In genomic region chrX:21323933-21324688, dm6 we compare ENCODE assay signal across 2 fruit fly cellular contexts.
TF ChIP-seq lines count a peak whose summit lies in the region.

TSS of gene Dd (minus strand) at chrX:21324009.
TSS of gene CG1486 (plus strand) at chrX:21324046.

TF ChIP-seq in whole organism, adult, 20 proteins besides CTCF, POLR2A, EP300 and RAD21 (continued from another document):
- TF ChIP-seq toe (GFP tag; optimal IDR thresholded peaks at IDR 0.05; lab: Kevin White, UChicago) (no peak), CG12768 (GFP tag; optimal IDR thresholded peaks at IDR 0.05; lab: Kevin White, UChicago) (no peak)
TF ChIP-seq in whole organism, adult: peak in this region for 6.

TF ChIP-seq in whole organism, embryonic, 481 proteins besides CTCF, POLR2A, EP300 and RAD21 (continued from another document and continues in another):
- TF ChIP-seq CG3726 (GFP tag; IDR thresholded peaks at IDR 0.05; lab: Robert Waterston, UW) (no peak), CG8359 (GFP tag; optimal IDR thresholded peaks at IDR 0.05; lab: Kevin White, UChicago; ENCODE audit: borderline replicate concordance) (no peak), CG6272 (GFP tag; IDR thresholded peaks at IDR 0.05; lab: Robert Waterston, UW) (0 out of 2 replicates have a peak, but pooled peaks have one; percentile 29), slou (GFP tag; optimal IDR thresholded peaks at IDR 0.05; lab: Kevin White, UChicago) (no peak), MTF-1 (GFP tag; optimal IDR thresholded peaks at IDR 0.05; lab: Kevin White, UChicago; ENCODE audit: borderline replicate concordance) (no peak), CG12659 (GFP tag; optimal IDR thresholded peaks at IDR 0.05; lab: Kevin White, UChicago) (peak; percentile 64), CG13424 (tag; optimal IDR thresholded peaks at IDR 0.05; lab: Kevin White, UChicago) (no peak), otp (GFP tag; IDR thresholded peaks at IDR 0.05; lab: Robert Waterston, UW) (no peak), CG10209 (GFP tag; optimal IDR thresholded peaks at IDR 0.05; lab: Kevin White, UChicago) (no peak), Dad (GFP tag; optimal IDR thresholded peaks at IDR 0.05; lab: Kevin White, UChicago) (no peak), dimm (GFP tag; IDR thresholded peaks at IDR 0.05; lab: Robert Waterston, UW) (no peak), CG11695 (GFP tag; IDR thresholded peaks at IDR 0.05; lab: Robert Waterston, UW) (no peak), CG42726 (GFP tag; IDR thresholded peaks at IDR 0.05; lab: Robert Waterston, UW; ENCODE audit: partially characterized antibody) (peak; percentile 85; the same call in 1 of the 2 replicates), Xbp1 (GFP tag; optimal IDR thresholded peaks at IDR 0.05; lab: Kevin White, UChicago) (peak; percentile 29), HLH4C (GFP tag; IDR thresholded peaks at IDR 0.05; lab: Robert Waterston, UW; ENCODE audit: partially characterized antibody) (peak; percentile 90), Drgx (GFP tag; IDR thresholded peaks at IDR 0.05; lab: Robert Waterston, UW) (no peak), Scr (GFP tag; IDR thresholded peaks at IDR 0.05; lab: Robert Waterston, UW; ENCODE audit: partially characterized antibody) (peak; percentile 91), grau (tag; optimal IDR thresholded peaks at IDR 0.05; lab: Kevin White, UChicago) (peak; percentile 29), klu (GFP tag; IDR thresholded peaks at IDR 0.05; lab: Robert Waterston, UW) (no peak), CG18262 (tag; optimal IDR thresholded peaks at IDR 0.05; lab: Kevin White, UChicago) (no peak), slp2 (GFP tag; optimal IDR thresholded peaks at IDR 0.05; lab: Kevin White, UChicago) (no peak), sob (GFP tag; IDR thresholded peaks at IDR 0.05; lab: Robert Waterston, UW) (no peak), Fer3 (tag; optimal IDR thresholded peaks at IDR 0.05; lab: Kevin White, UChicago) (no peak), insv (GFP tag; optimal IDR thresholded peaks at IDR 0.05; lab: Kevin White, UChicago) (peak in 1 of 2 experiments; percentile 2), z (GFP tag; IDR thresholded peaks at IDR 0.05; lab: Robert Waterston, UW) (no peak), CG10543 (GFP tag; optimal IDR thresholded peaks at IDR 0.05; lab: Kevin White, UChicago) (peak; percentile 30), bowl (GFP tag; IDR thresholded peaks at IDR 0.05; lab: Robert Waterston, UW) (no peak), CG10366 (GFP tag; IDR thresholded peaks at IDR 0.05; lab: Robert Waterston, UW) (no peak), gt (GFP tag; IDR thresholded peaks at IDR 0.05; lab: Robert Waterston, UW) (no peak), CG11085 (GFP tag; IDR thresholded peaks at IDR 0.05; lab: Robert Waterston, UW) (no peak), Ravus (GFP tag; IDR thresholded peaks at IDR 0.05; lab: Robert Waterston, UW) (no peak), Pdp1 (GFP tag; optimal IDR thresholded peaks at IDR 0.05; lab: Kevin White, UChicago) (peak in 1 of 2 experiments; percentile 73), CG1602 (GFP tag; optimal IDR thresholded peaks at IDR 0.05; lab: Kevin White, UChicago) (no peak), Asciz (GFP tag; optimal IDR thresholded peaks at IDR 0.05; lab: Kevin White, UChicago) (no peak), repo (GFP tag; optimal IDR thresholded peaks at IDR 0.05; lab: Kevin White, UChicago) (no peak), fu2 (GFP tag; optimal IDR thresholded peaks at IDR 0.05; lab: Kevin White, UChicago) (no peak), row (GFP tag; IDR thresholded peaks at IDR 0.05; lab: Robert Waterston, UW) (peak; percentile 68), CG1792 (GFP tag; optimal IDR thresholded peaks at IDR 0.05; lab: Kevin White, UChicago) (no peak), gfzf (GFP tag; optimal IDR thresholded peaks at IDR 0.05; lab: Kevin White, UChicago) (peak; percentile 94), CG9817 (tag; optimal IDR thresholded peaks at IDR 0.05; lab: Kevin White, UChicago) (peak; percentile 16), cad (GFP tag; optimal IDR thresholded peaks at IDR 0.05; lab: Kevin White, UChicago) (no peak), CG2202 (tag; optimal IDR thresholded peaks at IDR 0.05; lab: Kevin White, UChicago) (no peak), Mes4 (GFP tag; optimal IDR thresholded peaks at IDR 0.05; lab: Kevin White, UChicago) (no peak), Hmr (GFP tag; optimal IDR thresholded peaks at IDR 0.05; lab: Kevin White, UChicago) (no peak), eyg (GFP tag; optimal IDR thresholded peaks at IDR 0.05; lab: Kevin White, UChicago) (no peak), Sry-β (GFP tag; optimal IDR thresholded peaks at IDR 0.05; lab: Kevin White, UChicago) (no peak), Vsx1 (GFP tag; optimal IDR thresholded peaks at IDR 0.05; lab: Kevin White, UChicago) (no peak), HmgZ (tag; optimal IDR thresholded peaks at IDR 0.05; lab: Kevin White, UChicago) (peak; percentile 37), sima (GFP tag; optimal IDR thresholded peaks at IDR 0.05; lab: Kevin White, UChicago) (no peak), Max (GFP tag; optimal IDR thresholded peaks at IDR 0.05; lab: Kevin White, UChicago) (peak; percentile 22), so (GFP tag; IDR thresholded peaks at IDR 0.05; lab: Robert Waterston, UW) (no peak), Atf3 (GFP tag; optimal IDR thresholded peaks at IDR 0.05; lab: Kevin White, UChicago) (no peak), CG3163 (GFP tag; optimal IDR thresholded peaks at IDR 0.05; lab: Kevin White, UChicago) (no peak), HHEX (GFP tag; optimal IDR thresholded peaks at IDR 0.05; lab: Kevin White, UChicago) (no peak), Gug (GFP tag; IDR thresholded peaks at IDR 0.05; lab: Robert Waterston, UW) (no peak), CHES-1-like (GFP tag; optimal IDR thresholded peaks at IDR 0.05; lab: Kevin White, UChicago) (peak; percentile 61), hkb (optimal IDR thresholded peaks at IDR 0.05; lab: Kevin White, UChicago) (no peak), hkb (GFP tag; IDR thresholded peaks at IDR 0.05; lab: Robert Waterston, UW) (no peak), CG15479 (GFP tag; optimal IDR thresholded peaks at IDR 0.05; lab: Kevin White, UChicago) (no peak), vnd (GFP tag; IDR thresholded peaks at IDR 0.05; lab: Robert Waterston, UW; ENCODE audit: partially characterized antibody) (peak; percentile 92), CG6175 (GFP tag; IDR thresholded peaks at IDR 0.05; lab: Robert Waterston, UW) (no peak), sqz (GFP tag; optimal IDR thresholded peaks at IDR 0.05; lab: Kevin White, UChicago) (no peak), Dip2 (GFP tag; IDR thresholded peaks at IDR 0.05; lab: Robert Waterston, UW) (no peak), CG5180 (GFP tag; optimal IDR thresholded peaks at IDR 0.05; lab: Kevin White, UChicago) (no peak), Oaz (GFP tag; IDR thresholded peaks at IDR 0.05; lab: Robert Waterston, UW) (no peak), CG10979 (tag; optimal IDR thresholded peaks at IDR 0.05; lab: Kevin White, UChicago) (no peak), CG10321 (GFP tag; IDR thresholded peaks at IDR 0.05; lab: Robert Waterston, UW) (no peak), Side (GFP tag; optimal IDR thresholded peaks at IDR 0.05; lab: Kevin White, UChicago) (no peak), prd (optimal IDR thresholded peaks at IDR 0.05; lab: Kevin White, UChicago) (no peak), prd (GFP tag; IDR thresholded peaks at IDR 0.05; lab: Robert Waterston, UW) (no peak), Atf-2 (GFP tag; optimal IDR thresholded peaks at IDR 0.05; lab: Kevin White, UChicago) (peak; percentile 3), CG8089 (GFP tag; optimal IDR thresholded peaks at IDR 0.05; lab: Kevin White, UChicago) (no peak), lola (GFP tag; optimal IDR thresholded peaks at IDR 0.05; lab: Kevin White, UChicago) (no peak), dpn (GFP tag; optimal IDR thresholded peaks at IDR 0.05; lab: Kevin White, UChicago) (peak in 1 of 2 experiments; percentile 1), CG32767 (GFP tag; IDR thresholded peaks at IDR 0.05; lab: Robert Waterston, UW) (no peak), CG11504 (tag; optimal IDR thresholded peaks at IDR 0.05; lab: Kevin White, UChicago) (no peak), CG3847 (GFP tag; IDR thresholded peaks at IDR 0.05; lab: Robert Waterston, UW) (peak; percentile 42; the same call in 1 of the 2 replicates), ind (GFP tag; optimal IDR thresholded peaks at IDR 0.05; lab: Kevin White, UChicago) (no peak), CG2875 (GFP tag; optimal IDR thresholded peaks at IDR 0.05; lab: Kevin White, UChicago) (no peak), CG17912 (GFP tag; optimal IDR thresholded peaks at IDR 0.05; lab: Kevin White, UChicago) (no peak), Spps (tag; optimal IDR thresholded peaks at IDR 0.05; lab: Kevin White, UChicago) (no peak), CG7987 (GFP tag; optimal IDR thresholded peaks at IDR 0.05; lab: Kevin White, UChicago) (no peak), Poxn (GFP tag; IDR thresholded peaks at IDR 0.05; lab: Robert Waterston, UW) (no peak), tio (GFP tag; optimal IDR thresholded peaks at IDR 0.05; lab: Kevin White, UChicago) (no peak), kah (GFP tag; optimal IDR thresholded peaks at IDR 0.05; lab: Kevin White, UChicago) (no peak), tll (GFP tag; optimal IDR thresholded peaks at IDR 0.05; lab: Kevin White, UChicago) (no peak), sens (GFP tag; lab: Kevin White, UChicago) (peak; percentile 29), CG18011 (GFP tag; optimal IDR thresholded peaks at IDR 0.05; lab: Kevin White, UChicago) (no peak), her (GFP tag; optimal IDR thresholded peaks at IDR 0.05; lab: Kevin White, UChicago) (no peak), esg (GFP tag; conservative IDR thresholded peaks at IDR 0.05; lab: Robert Waterston, UW) (no peak), Dp (GFP tag; optimal IDR thresholded peaks at IDR 0.05; lab: Kevin White, UChicago) (peak; percentile 22), h (optimal IDR thresholded peaks at IDR 0.05; lab: Kevin White, UChicago) (no peak), CG9437 (GFP tag; optimal IDR thresholded peaks at IDR 0.05; lab: Kevin White, UChicago) (no peak), yki (optimal IDR thresholded peaks at IDR 0.05; lab: Kevin White, UChicago) (peak; percentile 9), maf-S (GFP tag; optimal IDR thresholded peaks at IDR 0.05; lab: Kevin White, UChicago) (no peak), zen2 (GFP tag; IDR thresholded peaks at IDR 0.05; lab: Robert Waterston, UW; ENCODE audit: partially characterized antibody) (peak; percentile 59; the same call in 2 of the 3 replicates), ewg (GFP tag; optimal IDR thresholded peaks at IDR 0.05; lab: Kevin White, UChicago) (peak; percentile 30), Doc3 (GFP tag; IDR thresholded peaks at IDR 0.05; lab: Robert Waterston, UW; ENCODE audit: partially characterized antibody) (peak; percentile 75), trem (tag; optimal IDR thresholded peaks at IDR 0.05; lab: Kevin White, UChicago) (peak; percentile 64), CG4282 (GFP tag; optimal IDR thresholded peaks at IDR 0.05; lab: Kevin White, UChicago) (peak; percentile 22), Dfd (GFP tag; optimal IDR thresholded peaks at IDR 0.05; lab: Kevin White, UChicago) (no peak), CG30020 (tag; optimal IDR thresholded peaks at IDR 0.05; lab: Kevin White, UChicago) (peak; percentile 42), CG2889 (GFP tag; IDR thresholded peaks at IDR 0.05; lab: Robert Waterston, UW) (no peak), CG7963 (GFP tag; IDR thresholded peaks at IDR 0.05; lab: Robert Waterston, UW; ENCODE audit: partially characterized antibody) (peak; percentile 86), Deaf1 (tag; optimal IDR thresholded peaks at IDR 0.05; lab: Kevin White, UChicago) (no peak), psq (GFP tag; optimal IDR thresholded peaks at IDR 0.05; lab: Kevin White, UChicago) (no peak), Bdp1 (GFP tag; optimal IDR thresholded peaks at IDR 0.05; lab: Kevin White, UChicago) (no peak), Eip74EF (GFP tag; optimal IDR thresholded peaks at IDR 0.05; lab: Kevin White, UChicago) (no peak), hbn (GFP tag; IDR thresholded peaks at IDR 0.05; lab: Robert Waterston, UW; ENCODE audit: partially characterized antibody) (peak; percentile 74), Bgb (GFP tag; IDR thresholded peaks at IDR 0.05; lab: Robert Waterston, UW; ENCODE audit: partially characterized antibody) (peak; percentile 88), Optix (GFP tag; IDR thresholded peaks at IDR 0.05; lab: Robert Waterston, UW) (no peak), CG43689 (GFP tag; IDR thresholded peaks at IDR 0.05; lab: Robert Waterston, UW) (no peak), CG32772 (GFP tag; IDR thresholded peaks at IDR 0.05; lab: Robert Waterston, UW) (no peak), E2f2 (GFP tag; IDR thresholded peaks at IDR 0.05; lab: Robert Waterston, UW) (peak; percentile 23; the same call in 1 of the 2 replicates), NK7.1 (GFP tag; optimal IDR thresholded peaks at IDR 0.05; lab: Kevin White, UChicago) (no peak), CG7357 (GFP tag; IDR thresholded peaks at IDR 0.05; lab: Robert Waterston, UW) (no peak), CG6689 (GFP tag; IDR thresholded peaks at IDR 0.05; lab: Robert Waterston, UW) (no peak), CG10267 (tag; optimal IDR thresholded peaks at IDR 0.05; lab: Kevin White, UChicago) (peak; percentile 41), CG17186 (GFP tag; optimal IDR thresholded peaks at IDR 0.05; lab: Kevin White, UChicago) (peak; percentile 92), E2f1 (GFP tag; IDR thresholded peaks at IDR 0.05; lab: Robert Waterston, UW) (no peak), MESR4 (GFP tag; optimal IDR thresholded peaks at IDR 0.05; lab: Kevin White, UChicago) (peak; percentile 71), CG11723 (GFP tag; optimal IDR thresholded peaks at IDR 0.05; lab: Kevin White, UChicago) (no peak), CG12391 (tag; optimal IDR thresholded peaks at IDR 0.05; lab: Kevin White, UChicago) (peak; percentile 24), Dek (tag; optimal IDR thresholded peaks at IDR 0.05; lab: Kevin White, UChicago) (no peak), btn (GFP tag; optimal IDR thresholded peaks at IDR 0.05; lab: Kevin White, UChicago) (no peak), CG2116 (GFP tag; optimal IDR thresholded peaks at IDR 0.05; lab: Kevin White, UChicago) (peak; percentile 74), CG16779 (GFP tag; IDR thresholded peaks at IDR 0.05; lab: Robert Waterston, UW) (no peak), slbo (GFP tag; IDR thresholded peaks at IDR 0.05; lab: Robert Waterston, UW) (peak; percentile 7; the same call in 1 of the 2 replicates), CG1832 (GFP tag; optimal IDR thresholded peaks at IDR 0.05; lab: Kevin White, UChicago) (no peak), CG33557 (GFP tag; optimal IDR thresholded peaks at IDR 0.05; lab: Kevin White, UChicago) (no peak), org-1 (GFP tag; optimal IDR thresholded peaks at IDR 0.05; lab: Kevin White, UChicago) (no peak), Sry-δ (GFP tag; optimal IDR thresholded peaks at IDR 0.05; lab: Kevin White, UChicago) (peak; percentile 90), sim (GFP tag; IDR thresholded peaks at IDR 0.05; lab: Robert Waterston, UW) (no peak), disco-r (GFP tag; optimal IDR thresholded peaks at IDR 0.05; lab: Kevin White, UChicago) (no peak)
